Worm (Caenorhabditis elegans) whole organism, L1 larva: ENCODE data around the gene rnf-113.

Experiments used
- C04F5.9 ChIP-seq: sonication (generic microtip); optimal IDR thresholded peaks from 2 replicates; lab custom pipeline; 2016; ENCODE audit warnings: missing genetic modification characterization, missing compliant biosample characterization
- C16A3.4 ChIP-seq: fragments of 150-350 bp; optimal IDR thresholded peaks from 2 replicates; lab custom pipeline; 2014; ENCODE audit warnings: missing biosample characterization, missing genetic modification characterization
- C34B4.2 ChIP-seq: sonication (generic microtip); optimal IDR thresholded peaks from 2 replicates; lab custom pipeline; 2017; ENCODE audit warnings: mild to moderate bottlenecking, missing genetic modification characterization, missing compliant biosample characterization
- F16B12.6 ChIP-seq: fragments of 150-350 bp; optimal IDR thresholded peaks from 2 replicates; lab custom pipeline; 2014; ENCODE audit warnings: missing biosample characterization, missing genetic modification characterization
- Y116A8C.19 ChIP-seq: sonication (generic microtip); optimal IDR thresholded peaks from 2 replicates; lab custom pipeline; 2016; ENCODE audit warnings: missing compliant biosample characterization, missing genetic modification characterization, borderline replicate concordance
- aly-2 ChIP-seq: fragments of 150-350 bp; optimal IDR thresholded peaks from 2 replicates; lab custom pipeline; 2014; ENCODE audit warnings: missing biosample characterization, missing genetic modification characterization
- ama-1 ChIP-seq: fragments of 150-350 bp; optimal IDR thresholded peaks from 2 replicates; lab custom pipeline; 2014
- blmp-1 ChIP-seq: fragments of 150-350 bp; optimal IDR thresholded peaks from 2 replicates; lab custom pipeline; 2014; ENCODE audit warnings: missing biosample characterization, missing genetic modification characterization
- ceh-63 ChIP-seq: fragments of 200-800 bp; sonication (Bioruptor generic); optimal IDR thresholded peaks from 2 replicates; lab custom pipeline; 2018; ENCODE audit warnings: mild to moderate bottlenecking, missing genetic modification characterization, missing compliant biosample characterization
- ceh-8 ChIP-seq: fragments of 200-800 bp; sonication (Bioruptor generic); optimal IDR thresholded peaks from 2 replicates; lab custom pipeline; 2018; ENCODE audit warnings: mild to moderate bottlenecking, missing genetic modification characterization, moderate library complexity, missing compliant biosample characterization
- ceh-82 ChIP-seq, 3 experiments: fragments of 150-350 bp in 1 of 3; sonication (generic microtip) in 2 of 3; optimal IDR thresholded peaks; 2 replicates each; lab custom pipeline; 2014 to 2017; ENCODE audit warnings: missing biosample characterization in 3 of 3, missing genetic modification characterization in 3 of 3
- ceh-88 ChIP-seq: fragments of 200-800 bp; sonication (Bioruptor generic); IDR thresholded peaks from 2 replicates; pipeline ENCODE4 v1.3.6; 2022; ENCODE audit warnings: missing genetic modification characterization, missing compliant biosample characterization
- ces-1 ChIP-seq: fragments of 150-350 bp; optimal IDR thresholded peaks from 2 replicates; lab custom pipeline; 2014; ENCODE audit warnings: missing biosample characterization, missing genetic modification reagents, missing genetic modification characterization
- dpl-1 ChIP-seq, 3 experiments: fragments of 150-350 bp in 2 of 3; sonication (generic microtip) in 1 of 3; optimal IDR thresholded peaks; 2 replicates each; lab custom pipeline; 2014 to 2017; ENCODE audit warnings: missing biosample characterization in 3 of 3, missing genetic modification characterization in 3 of 3, missing genetic modification reagents in 3 of 3
- efl-1 ChIP-seq, 4 experiments: fragments of 150-350 bp; optimal IDR thresholded peaks in 3 of 4; peaks in 1 of 4; 1 replicate in 1 of 4; 2 replicates in 3 of 4; lab custom pipeline; 2014; ENCODE audit warnings: missing biosample characterization in 2 of 4, missing genetic modification characterization in 2 of 4, missing genetic modification reagents in 2 of 4
- efl-3 ChIP-seq: fragments of 200-800 bp; sonication (Bioruptor generic); optimal IDR thresholded peaks from 2 replicates; lab custom pipeline; 2018; ENCODE audit warnings: mild to moderate bottlenecking, missing genetic modification characterization, missing compliant biosample characterization
- egl-13 ChIP-seq: sonication (generic microtip); optimal IDR thresholded peaks from 2 replicates; lab custom pipeline; 2016; ENCODE audit warnings: missing genotype, missing genetic modification reagents, missing genetic modification characterization, missing compliant biosample characterization
- elt-2 ChIP-seq: sonication (generic microtip); optimal IDR thresholded peaks from 2 replicates; lab custom pipeline; 2016; ENCODE audit warnings: missing genetic modification characterization, mild to moderate bottlenecking, inconsistent platforms, missing compliant biosample characterization, missing genetic modification reagents
- elt-3 ChIP-seq, 6 experiments: fragments of 150-350 bp in 1 of 6; sonication (generic microtip); optimal IDR thresholded peaks; 2 replicates each; lab custom pipeline; 2017 to 2018; ENCODE audit warnings: missing biosample characterization in 6 of 6, missing genetic modification characterization in 6 of 6, inconsistent platforms in 1 of 6
- fos-1 ChIP-seq: fragments of 150-350 bp; optimal IDR thresholded peaks from 2 replicates; lab custom pipeline; 2014; ENCODE audit warnings: missing biosample characterization, missing genetic modification characterization
- grh-1 ChIP-seq: fragments of 200-800 bp; sonication (Bioruptor generic); IDR thresholded peaks from 2 replicates; pipeline ENCODE4 v1.3.6; 2022; ENCODE audit warnings: missing genetic modification reagents, missing genetic modification characterization, missing compliant biosample characterization
- hlh-17 ChIP-seq: fragments of 200-800 bp; sonication (Bioruptor generic); optimal IDR thresholded peaks from 2 replicates; lab custom pipeline; 2018; ENCODE audit warnings: missing genetic modification characterization, mild to moderate bottlenecking, missing compliant biosample characterization, moderate library complexity, borderline replicate concordance
- isw-1 ChIP-seq: fragments of 200-800 bp; sonication (Bioruptor generic); IDR thresholded peaks from 2 replicates; pipeline ENCODE4 v1.3.6; 2022; ENCODE audit warnings: missing genetic modification characterization, missing compliant biosample characterization
- lin-13 ChIP-seq: fragments of 150-350 bp; optimal IDR thresholded peaks from 2 replicates; lab custom pipeline; 2014; ENCODE audit warnings: missing biosample characterization, missing genetic modification reagents, missing genetic modification characterization
- lin-35 ChIP-seq, 2 experiments: fragments of 150-350 bp; optimal IDR thresholded peaks; 2 replicates each; lab custom pipeline; 2014; ENCODE audit warnings: missing biosample characterization in 2 of 2, missing genetic modification characterization in 2 of 2, missing genetic modification reagents in 2 of 2
- lin-39 ChIP-seq: fragments of 150-350 bp; optimal IDR thresholded peaks from 2 replicates; lab custom pipeline; 2014; ENCODE audit warnings: missing biosample characterization, missing genetic modification reagents, missing genetic modification characterization
- lsy-2 ChIP-seq, 2 experiments: fragments of 150-350 bp; optimal IDR thresholded peaks; 2 replicates each; lab custom pipeline; 2014; ENCODE audit warnings: missing biosample characterization in 2 of 2, missing genetic modification characterization in 2 of 2
- mab-9 ChIP-seq: fragments of 200-800 bp; sonication (Bioruptor generic); IDR thresholded peaks from 2 replicates; pipeline ENCODE4 v1.3.6; 2022; ENCODE audit warnings: missing genetic modification reagents, missing genetic modification characterization, missing compliant biosample characterization
- mdl-1 ChIP-seq, 2 experiments: fragments of 150-350 bp; optimal IDR thresholded peaks; 2 replicates each; lab custom pipeline; 2014 to 2017; ENCODE audit warnings: missing biosample characterization in 2 of 2, missing genetic modification characterization in 2 of 2, inconsistent platforms in 1 of 2
- mef-2 ChIP-seq: fragments of 150-350 bp; optimal IDR thresholded peaks from 2 replicates; lab custom pipeline; 2014; ENCODE audit warnings: missing biosample characterization, missing genetic modification characterization
- mep-1 ChIP-seq: fragments of 150-350 bp; optimal IDR thresholded peaks from 2 replicates; lab custom pipeline; 2014; ENCODE audit warnings: missing biosample characterization, missing genetic modification characterization
- nhr-12 ChIP-seq: sonication (generic microtip); optimal IDR thresholded peaks from 2 replicates; lab custom pipeline; 2017; ENCODE audit warnings: missing biosample characterization, missing genetic modification characterization
- nhr-19 ChIP-seq: fragments of 200-800 bp; sonication (Bioruptor generic); conservative IDR thresholded peaks from 2 replicates; pipeline ENCODE4 v1.3.6; 2022; ENCODE audit warnings: missing genetic modification characterization, missing compliant biosample characterization
- nhr-20 ChIP-seq: sonication (generic microtip); optimal IDR thresholded peaks from 2 replicates; lab custom pipeline; 2016; ENCODE audit warnings: mild to moderate bottlenecking, missing genetic modification characterization, missing compliant biosample characterization
- nhr-47 ChIP-seq: sonication (generic microtip); optimal IDR thresholded peaks from 2 replicates; lab custom pipeline; 2016; ENCODE audit warnings: mild to moderate bottlenecking, missing genetic modification characterization, moderate library complexity, missing compliant biosample characterization
- nhr-71 ChIP-seq: sonication (generic microtip); optimal IDR thresholded peaks from 2 replicates; lab custom pipeline; 2016; ENCODE audit warnings: mild to moderate bottlenecking, missing genetic modification characterization, moderate library complexity, missing compliant biosample characterization
- nhr-77 ChIP-seq: fragments of 150-350 bp; optimal IDR thresholded peaks from 2 replicates; lab custom pipeline; 2014; ENCODE audit warnings: missing biosample characterization, missing genetic modification characterization
- nhr-84 ChIP-seq: sonication (generic microtip); optimal IDR thresholded peaks from 2 replicates; lab custom pipeline; 2017; ENCODE audit warnings: missing biosample characterization, missing genetic modification characterization
- nhr-85 ChIP-seq: sonication (generic microtip); peaks from one replicate; lab custom pipeline; 2016; ENCODE audit warnings: missing genetic modification characterization, inconsistent platforms, missing compliant biosample characterization
- pqm-1 ChIP-seq: sonication (generic microtip); optimal IDR thresholded peaks from 3 replicates; lab custom pipeline; 2017; ENCODE audit warnings: missing biosample characterization, missing genetic modification characterization
- snu-23 ChIP-seq: sonication (generic microtip); optimal IDR thresholded peaks from 2 replicates; lab custom pipeline; 2016; ENCODE audit warnings: missing genetic modification characterization, missing compliant biosample characterization
- sox-4 ChIP-seq: sonication (generic microtip); optimal IDR thresholded peaks from 2 replicates; lab custom pipeline; 2016; ENCODE audit warnings: missing genetic modification characterization, missing compliant biosample characterization
- swsn-7 ChIP-seq: sonication (generic microtip); optimal IDR thresholded peaks from 2 replicates; lab custom pipeline; 2016; ENCODE audit warnings: missing genetic modification characterization, missing compliant biosample characterization
- tbx-2 ChIP-seq: sonication (generic microtip); optimal IDR thresholded peaks from 2 replicates; lab custom pipeline; 2016; ENCODE audit warnings: missing genetic modification characterization, missing compliant biosample characterization
- unc-30 ChIP-seq: sonication (generic microtip); optimal IDR thresholded peaks from 2 replicates; lab custom pipeline; 2017; ENCODE audit warnings: missing biosample characterization, missing genetic modification characterization
- unc-62 ChIP-seq: fragments of 150-350 bp; optimal IDR thresholded peaks from 2 replicates; lab custom pipeline; 2014; ENCODE audit warnings: missing biosample characterization, missing genetic modification reagents, missing genetic modification characterization
- unc-86 ChIP-seq: sonication (generic microtip); optimal IDR thresholded peaks from 2 replicates; lab custom pipeline; 2016; ENCODE audit warnings: missing genetic modification characterization, missing compliant biosample characterization
- unc-98 ChIP-seq: fragments of 200-800 bp; sonication (Bioruptor generic); IDR thresholded peaks from 2 replicates; pipeline ENCODE4 v1.3.6; 2022; ENCODE audit warnings: missing genetic modification characterization, missing compliant biosample characterization
- xbp-1 ChIP-seq: sonication (generic microtip); optimal IDR thresholded peaks from 2 replicates; lab custom pipeline; 2016; ENCODE audit warnings: missing genetic modification characterization, missing compliant biosample characterization
- zip-4 ChIP-seq: fragments of 200-800 bp; sonication (Bioruptor generic); optimal IDR thresholded peaks from 2 replicates; lab custom pipeline; 2018; ENCODE audit warnings: mild to moderate bottlenecking, missing genetic modification characterization, moderate library complexity, missing compliant biosample characterization

rnf-113 gene

ce11 chrIII:10721056-10721455 lies 36.4 kb downstream of the rnf-113 start:
- TF ChIP-seq efl-1 (optimal IDR thresholded peaks at IDR 0.05; lab: Kevin White, UChicago) (peak; percentile 33 to 37), efl-1 (GFP tag; optimal IDR thresholded peaks at IDR 0.05 in 1 of 2; lab: Kevin White, UChicago) (peak; percentile 72 to 88), dpl-1 (GFP tag; optimal IDR thresholded peaks at IDR 0.05; lab: Kevin White, UChicago) (peak in 2 of 3 experiments; percentile 36 to 66), lin-35 (GFP tag; optimal IDR thresholded peaks at IDR 0.05; lab: Kevin White, UChicago) (peak; percentile 3 to 27), ceh-8 (GFP tag; lab: Kevin White, UChicago) (no peak)

- peak; percentile 5 for TF ChIP-seq mef-2
- no peak for TF ChIP-seq ama-1 (lab: Kevin White, UChicago)
- peak; percentile 95 for TF ChIP-seq snu-23
- TF ChIP-seq unc-62 (GFP tag; lab: Kevin White, UChicago): no peak
- no peak for TF ChIP-seq nhr-12 (tag; lab: Kevin White, UChicago)
- TF ChIP-seq mdl-1 (tag; optimal IDR thresholded peaks at IDR 0.05; lab: Kevin White, UChicago): peak in 1 of 2 experiments; percentile 84
- no peak for TF ChIP-seq ceh-63 (GFP tag; lab: Kevin White, UChicago)
- TF ChIP-seq nhr-77 (tag; lab: Kevin White, UChicago): peak; percentile 57
- peak; percentile 97 for TF ChIP-seq nhr-71
- TF ChIP-seq sox-4 (tag; lab: Kevin White, UChicago): no peak
- peak; percentile 81 for TF ChIP-seq unc-86 (tag; lab: Kevin White, UChicago)
- TF ChIP-seq mep-1 (tag; lab: Kevin White, UChicago): peak; percentile 81
- peak; percentile 62; the same call in 1 of the 2 replicates for TF ChIP-seq unc-98 (GFP tag; lab: Robert Waterston, UW)
- TF ChIP-seq mab-9 (GFP tag; lab: Robert Waterston, UW): peak; percentile 67
- TF ChIP-seq aly-2 (tag; lab: Kevin White, UChicago): no peak
- TF ChIP-seq hlh-17 (GFP tag; lab: Kevin White, UChicago): no peak
- TF ChIP-seq C04F5.9 (tag; lab: Kevin White, UChicago): peak; percentile 9
- no peak for TF ChIP-seq Y116A8C.19 (tag; lab: Kevin White, UChicago)
- TF ChIP-seq tbx-2 (tag; lab: Kevin White, UChicago): peak; percentile 92
- TF ChIP-seq zip-4 (GFP tag; lab: Kevin White, UChicago): peak; percentile 46
- peak; percentile 92 for TF ChIP-seq C34B4.2
- no peak for TF ChIP-seq nhr-84 (tag; lab: Kevin White, UChicago)
- no peak; the same call in 1 of the 2 replicates for TF ChIP-seq ceh-88 (GFP tag; lab: Robert Waterston, UW)
- TF ChIP-seq nhr-19 (GFP tag; lab: Robert Waterston, UW): peak; percentile 93
- peak; percentile 75 for TF ChIP-seq isw-1 (GFP tag; lab: Robert Waterston, UW)
- no peak for TF ChIP-seq ces-1 (GFP tag; lab: Kevin White, UChicago)
- peak; percentile 79 to 89 (median 83) for TF ChIP-seq ceh-82 (tag; optimal IDR thresholded peaks at IDR 0.05; lab: Kevin White, UChicago)
- peak; percentile 76 to 87 for TF ChIP-seq efl-1 (optimal IDR thresholded peaks at IDR 0.05; lab: Kevin White, UChicago)
- TF ChIP-seq efl-1 (GFP tag; optimal IDR thresholded peaks at IDR 0.05 in 1 of 2; lab: Kevin White, UChicago): peak; percentile 70 to 94
- TF ChIP-seq lin-39 (tag; lab: Kevin White, UChicago): peak; percentile 70
- TF ChIP-seq nhr-20: peak; percentile 95
- peak; percentile 68 for TF ChIP-seq C16A3.4 (tag; lab: Kevin White, UChicago)
- peak; percentile 33 for TF ChIP-seq egl-13 (tag; lab: Kevin White, UChicago)
- peak; percentile 73 for TF ChIP-seq xbp-1 (tag; lab: Kevin White, UChicago)
- peak; percentile 74 for TF ChIP-seq lin-13
- TF ChIP-seq ceh-8 (GFP tag; lab: Kevin White, UChicago): peak; percentile 5
- TF ChIP-seq efl-3 (GFP tag; lab: Kevin White, UChicago): no peak
- TF ChIP-seq unc-30 (tag; lab: Kevin White, UChicago): no peak
- TF ChIP-seq nhr-85 (tag; lab: Kevin White, UChicago): peak; percentile 96
- peak; percentile 91 for TF ChIP-seq swsn-7 (tag; lab: Kevin White, UChicago)
- TF ChIP-seq elt-3 (tag; optimal IDR thresholded peaks at IDR 0.05; lab: Kevin White, UChicago): peak in 3 of 6 experiments; percentile 16 to 52 (median 36)
- peak; percentile 11 for TF ChIP-seq F16B12.6 (tag; lab: Kevin White, UChicago)
- peak; percentile 60 for TF ChIP-seq blmp-1
- TF ChIP-seq lsy-2 (tag; optimal IDR thresholded peaks at IDR 0.05; lab: Kevin White, UChicago): peak; percentile 82 to 85
- peak; percentile 76 for TF ChIP-seq grh-1
- peak; percentile 79 for TF ChIP-seq elt-2 (tag; lab: Kevin White, UChicago)
- TF ChIP-seq pqm-1 (tag; lab: Kevin White, UChicago): no peak
- TF ChIP-seq fos-1 (tag; lab: Kevin White, UChicago): peak; percentile 76
- TF ChIP-seq nhr-47 (tag; lab: Kevin White, UChicago): peak; percentile 91
Observed at ce11 chrIII:10720170-10720569, 37.3 kb downstream of the rnf-113 start.
